Worm (Caenorhabditis elegans) whole organism, late embryonic: ENCODE results near the gene F21C10.6.

Source experiments
- ahr-1 ChIP-seq: sonication (generic microtip); optimal IDR thresholded peaks from 2 replicates; lab custom pipeline; 2016; ENCODE audit warnings: missing genetic modification characterization, missing compliant biosample characterization
- ama-1 ChIP-seq: fragments of 150-350 bp; optimal IDR thresholded peaks from 2 replicates; lab custom pipeline; 2014
- ceh-9 ChIP-seq: sonication (generic microtip); optimal IDR thresholded peaks from 2 replicates; lab custom pipeline; 2016; ENCODE audit warnings: mild to moderate bottlenecking, missing genetic modification characterization, inconsistent platforms, missing compliant biosample characterization
- hlh-8 ChIP-seq: sonication (generic microtip); optimal IDR thresholded peaks from 2 replicates; lab custom pipeline; 2016; ENCODE audit warnings: missing genotype, missing genetic modification characterization, missing compliant biosample characterization
- mec-3 ChIP-seq: sonication (generic microtip); optimal IDR thresholded peaks from 2 replicates; lab custom pipeline; 2016; ENCODE audit warnings: borderline replicate concordance, missing genetic modification characterization, missing compliant biosample characterization
- pag-3 ChIP-seq: sonication (generic microtip); optimal IDR thresholded peaks from 2 replicates; lab custom pipeline; 2016; ENCODE audit warnings: missing compliant biosample characterization, missing genetic modification characterization, borderline replicate concordance
- pqm-1 ChIP-seq: sonication (generic microtip); optimal IDR thresholded peaks from 2 replicates; lab custom pipeline; 2016; ENCODE audit warnings: missing genetic modification characterization, missing compliant biosample characterization
- unc-42 ChIP-seq: sonication (generic microtip); optimal IDR thresholded peaks from 2 replicates; lab custom pipeline; 2016; ENCODE audit warnings: missing genotype, missing genetic modification characterization, missing compliant biosample characterization

- TF ChIP-seq hlh-8 (no peak), mec-3 (tag; lab: Kevin White, UChicago) (no peak), ahr-1 (tag; lab: Kevin White, UChicago) (no peak), pag-3 (no peak), pqm-1 (tag; lab: Kevin White, UChicago) (no peak), ceh-9 (no peak), ama-1 (lab: Kevin White, UChicago) (no peak), unc-42 (no peak)
Measured at ce11 chrV:9163897-9164296, 39.6 kb downstream of the F21C10.6 start.
